Worm (Caenorhabditis elegans): Measurements from ENCODE around the gene T27E7.4.

DNA sequence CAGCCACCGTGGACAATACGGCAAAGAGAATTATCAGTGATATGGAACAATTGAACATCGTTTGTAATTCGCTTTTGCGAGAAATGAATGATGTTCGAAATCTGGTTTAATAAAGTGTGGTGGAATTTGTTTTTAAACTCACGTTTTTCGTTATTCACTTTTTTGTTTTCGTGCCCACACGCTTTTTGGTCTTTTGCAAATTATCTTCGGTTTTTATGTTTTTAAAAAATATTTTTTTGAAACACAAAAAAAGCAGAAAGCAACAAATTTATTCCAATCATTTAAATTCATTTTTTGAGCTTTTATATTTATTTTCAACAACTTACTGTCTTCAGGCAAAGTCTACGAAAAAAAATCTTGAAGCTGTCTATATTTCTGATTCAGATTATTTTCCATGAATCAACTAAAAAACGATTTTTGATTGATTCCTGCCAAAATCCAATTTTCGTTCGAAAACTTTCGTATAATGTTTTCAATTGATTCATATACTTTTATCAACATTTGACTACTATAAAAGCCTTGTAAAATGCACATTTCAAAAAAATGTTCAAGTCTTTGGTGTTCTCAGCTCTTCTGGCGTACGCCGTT is 39.5 kb upstream of the T27E7.4 start, which contains the start of the genes Y57G11B.3 and Y57G11B.5:
- no peak for TF ChIP-seq W03F9.2 (tag; optimal IDR thresholded peaks at IDR 0.05)
- no peak for TF ChIP-seq dao-5 (tag; optimal IDR thresholded peaks at IDR 0.05)
